Worm (Caenorhabditis elegans) whole organism, L1 larva: ENCODE measurements around the gene ckb-1.

Experiments
- C04F5.9 ChIP-seq: sonication (generic microtip); optimal IDR thresholded peaks from 2 replicates; lab custom pipeline; 2016; ENCODE audit warnings: missing genetic modification characterization, missing compliant biosample characterization
- C16A3.4 ChIP-seq: fragments of 150-350 bp; optimal IDR thresholded peaks from 2 replicates; lab custom pipeline; 2014; ENCODE audit warnings: missing biosample characterization, missing genetic modification characterization
- F16B12.6 ChIP-seq: fragments of 150-350 bp; optimal IDR thresholded peaks from 2 replicates; lab custom pipeline; 2014; ENCODE audit warnings: missing biosample characterization, missing genetic modification characterization
- Y116A8C.19 ChIP-seq: sonication (generic microtip); optimal IDR thresholded peaks from 2 replicates; lab custom pipeline; 2016; ENCODE audit warnings: missing compliant biosample characterization, missing genetic modification characterization, borderline replicate concordance
- ceh-88 ChIP-seq: fragments of 200-800 bp; sonication (Bioruptor generic); IDR thresholded peaks from 2 replicates; pipeline ENCODE4 v1.3.6; 2022; ENCODE audit warnings: missing genetic modification characterization, missing compliant biosample characterization
- ceh-90 ChIP-seq: sonication (generic microtip); optimal IDR thresholded peaks from 2 replicates; lab custom pipeline; 2016; ENCODE audit warnings: missing genetic modification characterization, missing compliant biosample characterization
- ces-1 ChIP-seq: fragments of 150-350 bp; optimal IDR thresholded peaks from 2 replicates; lab custom pipeline; 2014; ENCODE audit warnings: missing biosample characterization, missing genetic modification reagents, missing genetic modification characterization
- dpl-1 ChIP-seq, 3 experiments: fragments of 150-350 bp in 2 of 3; sonication (generic microtip) in 1 of 3; optimal IDR thresholded peaks; 2 replicates each; lab custom pipeline; 2014 to 2017; ENCODE audit warnings: missing biosample characterization in 3 of 3, missing genetic modification characterization in 3 of 3, missing genetic modification reagents in 3 of 3
- dsc-1 ChIP-seq: sonication (generic microtip); optimal IDR thresholded peaks from 2 replicates; lab custom pipeline; 2016; ENCODE audit warnings: mild to moderate bottlenecking, missing genetic modification characterization, missing compliant biosample characterization
- efl-1 ChIP-seq, 4 experiments: fragments of 150-350 bp; optimal IDR thresholded peaks in 3 of 4; peaks in 1 of 4; 1 replicate in 1 of 4; 2 replicates in 3 of 4; lab custom pipeline; 2014; ENCODE audit warnings: missing biosample characterization in 2 of 4, missing genetic modification characterization in 2 of 4, missing genetic modification reagents in 2 of 4
- elt-3 ChIP-seq, 6 experiments: fragments of 150-350 bp in 1 of 6; sonication (generic microtip); optimal IDR thresholded peaks; 2 replicates each; lab custom pipeline; 2017 to 2018; ENCODE audit warnings: missing biosample characterization in 6 of 6, missing genetic modification characterization in 6 of 6, inconsistent platforms in 1 of 6
- hpl-2 ChIP-seq: fragments of 150-350 bp; optimal IDR thresholded peaks from 2 replicates; lab custom pipeline; 2014; ENCODE audit warnings: missing biosample characterization, missing genetic modification reagents, missing genetic modification characterization
- irx-1 ChIP-seq: sonication (generic microtip); optimal IDR thresholded peaks from 2 replicates; lab custom pipeline; 2016; ENCODE audit warnings: missing genetic modification characterization, missing compliant biosample characterization
- jun-1 ChIP-seq: fragments of 150-350 bp; optimal IDR thresholded peaks from 2 replicates; lab custom pipeline; 2014; ENCODE audit warnings: missing biosample characterization, missing genetic modification reagents, missing genetic modification characterization
- lin-13 ChIP-seq: fragments of 150-350 bp; optimal IDR thresholded peaks from 2 replicates; lab custom pipeline; 2014; ENCODE audit warnings: missing biosample characterization, missing genetic modification reagents, missing genetic modification characterization
- lin-15B ChIP-seq: fragments of 150-350 bp; sonication (generic microtip); optimal IDR thresholded peaks from 3 replicates; lab custom pipeline; 2014; ENCODE audit warnings: missing biosample characterization, missing genetic modification characterization
- lsy-2 ChIP-seq, 2 experiments: fragments of 150-350 bp; optimal IDR thresholded peaks; 2 replicates each; lab custom pipeline; 2014; ENCODE audit warnings: missing biosample characterization in 2 of 2, missing genetic modification characterization in 2 of 2
- mab-9 ChIP-seq: fragments of 200-800 bp; sonication (Bioruptor generic); IDR thresholded peaks from 2 replicates; pipeline ENCODE4 v1.3.6; 2022; ENCODE audit warnings: missing genetic modification reagents, missing genetic modification characterization, missing compliant biosample characterization
- nhr-19 ChIP-seq: fragments of 200-800 bp; sonication (Bioruptor generic); conservative IDR thresholded peaks from 2 replicates; pipeline ENCODE4 v1.3.6; 2022; ENCODE audit warnings: missing genetic modification characterization, missing compliant biosample characterization
- nhr-20 ChIP-seq: sonication (generic microtip); optimal IDR thresholded peaks from 2 replicates; lab custom pipeline; 2016; ENCODE audit warnings: mild to moderate bottlenecking, missing genetic modification characterization, missing compliant biosample characterization
- nhr-47 ChIP-seq: sonication (generic microtip); optimal IDR thresholded peaks from 2 replicates; lab custom pipeline; 2016; ENCODE audit warnings: mild to moderate bottlenecking, missing genetic modification characterization, moderate library complexity, missing compliant biosample characterization
- nhr-77 ChIP-seq: fragments of 150-350 bp; optimal IDR thresholded peaks from 2 replicates; lab custom pipeline; 2014; ENCODE audit warnings: missing biosample characterization, missing genetic modification characterization
- nhr-90 ChIP-seq: sonication (generic microtip); optimal IDR thresholded peaks from 2 replicates; lab custom pipeline; 2016; ENCODE audit warnings: mild to moderate bottlenecking, missing genetic modification characterization, missing compliant biosample characterization; ENCODE audit not compliant: poor library complexity
- pag-3 ChIP-seq: sonication (generic microtip); optimal IDR thresholded peaks from 2 replicates; lab custom pipeline; 2017; ENCODE audit warnings: missing genetic modification characterization, mild to moderate bottlenecking, missing compliant biosample characterization, antibody characterized with exemption, borderline replicate concordance; ENCODE audit not compliant: insufficient read depth
- skn-1 ChIP-seq: fragments of 150-350 bp; optimal IDR thresholded peaks from 2 replicates; lab custom pipeline; 2014; ENCODE audit warnings: missing biosample characterization, missing genetic modification characterization
- snu-23 ChIP-seq: sonication (generic microtip); optimal IDR thresholded peaks from 2 replicates; lab custom pipeline; 2016; ENCODE audit warnings: missing genetic modification characterization, missing compliant biosample characterization
- sox-4 ChIP-seq: sonication (generic microtip); optimal IDR thresholded peaks from 2 replicates; lab custom pipeline; 2016; ENCODE audit warnings: missing genetic modification characterization, missing compliant biosample characterization
- swsn-7 ChIP-seq: sonication (generic microtip); optimal IDR thresholded peaks from 2 replicates; lab custom pipeline; 2016; ENCODE audit warnings: missing genetic modification characterization, missing compliant biosample characterization
- tbx-2 ChIP-seq: sonication (generic microtip); optimal IDR thresholded peaks from 2 replicates; lab custom pipeline; 2016; ENCODE audit warnings: missing genetic modification characterization, missing compliant biosample characterization
- unc-86 ChIP-seq: sonication (generic microtip); optimal IDR thresholded peaks from 2 replicates; lab custom pipeline; 2016; ENCODE audit warnings: missing genetic modification characterization, missing compliant biosample characterization
- xbp-1 ChIP-seq: sonication (generic microtip); optimal IDR thresholded peaks from 2 replicates; lab custom pipeline; 2016; ENCODE audit warnings: missing genetic modification characterization, missing compliant biosample characterization
- zip-4 ChIP-seq: fragments of 200-800 bp; sonication (Bioruptor generic); optimal IDR thresholded peaks from 2 replicates; lab custom pipeline; 2018; ENCODE audit warnings: mild to moderate bottlenecking, missing genetic modification characterization, moderate library complexity, missing compliant biosample characterization
- ztf-4 ChIP-seq: fragments of 150-350 bp; optimal IDR thresholded peaks from 2 replicates; lab custom pipeline; 2014; ENCODE audit warnings: missing biosample characterization, missing genetic modification characterization

The ckb-1 gene

DNA sequence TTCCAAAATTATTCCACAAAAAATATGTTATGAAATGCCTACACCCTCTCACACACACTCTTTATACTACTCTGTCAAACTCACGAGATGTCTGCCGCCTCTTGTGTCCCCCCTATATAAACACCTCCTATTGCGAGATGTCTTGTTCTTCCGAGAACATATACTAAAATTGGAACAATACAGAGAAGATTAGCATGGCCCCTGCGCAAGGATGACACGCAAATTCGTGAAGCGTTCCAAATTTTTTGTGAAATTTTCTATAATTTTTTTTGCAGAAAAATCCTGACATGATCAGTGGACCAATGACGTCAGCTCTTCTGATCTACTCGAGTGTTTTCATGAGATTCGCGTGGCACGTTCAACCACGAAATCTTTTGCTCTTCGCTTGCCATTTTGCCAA lies 49.0 kb downstream of the ckb-1 start (continued):
- TF ChIP-seq dsc-1 (peak; percentile 65), nhr-20 (peak; percentile 52), nhr-47 (peak; percentile 82), irx-1 (tag; lab: Kevin White, UChicago) (peak; percentile 33), unc-86 (tag; lab: Kevin White, UChicago) (peak; percentile 16), xbp-1 (tag; lab: Kevin White, UChicago) (peak; percentile 51), tbx-2 (tag; lab: Kevin White, UChicago) (peak; percentile 33), ztf-4 (tag; lab: Kevin White, UChicago) (peak; percentile 34), nhr-19 (GFP tag; lab: Robert Waterston, UW) (peak; percentile 86), lsy-2 (tag; optimal IDR thresholded peaks at IDR 0.05; lab: Kevin White, UChicago) (peak; percentile 40 to 51), skn-1 (tag; lab: Kevin White, UChicago) (peak; percentile 33), C16A3.4 (tag; lab: Kevin White, UChicago) (peak; percentile 47), ceh-90 (tag; lab: Kevin White, UChicago) (peak; percentile 4), sox-4 (tag; lab: Kevin White, UChicago) (peak; percentile 13), efl-1 (optimal IDR thresholded peaks at IDR 0.05; lab: Kevin White, UChicago) (peak; percentile 37 to 54), efl-1 (GFP tag; optimal IDR thresholded peaks at IDR 0.05 in 1 of 2; lab: Kevin White, UChicago) (peak; percentile 37 to 91), ceh-88 (GFP tag; lab: Robert Waterston, UW) (0 out of 2 replicates have a peak, but pooled peaks have one; percentile 37)
- TF ChIP-seq, all 84 proteins: peak for 38; not testable (repeated sequence) for 46

DNA sequence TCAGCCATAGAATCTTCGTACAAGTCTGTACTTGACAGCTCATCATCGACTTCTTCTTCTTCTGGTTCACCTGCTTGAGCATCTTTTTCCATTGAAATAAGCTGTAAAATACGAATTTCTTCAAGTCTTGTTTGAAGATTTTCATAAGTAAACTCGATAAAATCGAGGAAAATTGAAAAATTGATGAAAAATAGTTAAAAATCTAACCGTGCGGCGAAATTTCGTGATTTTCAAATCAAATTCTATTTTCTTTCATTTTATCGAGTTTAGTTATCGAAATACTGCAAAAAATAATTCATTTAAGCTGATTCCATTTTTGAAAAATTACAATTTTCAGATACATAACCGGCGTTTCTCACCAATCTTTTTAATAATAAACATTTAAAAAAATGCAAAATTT lies 50.1 kb downstream of the ckb-1 start, which contains the start of gene R07E5.11:
R07E5.11 (minus strand) TSS at position 101 of the 400 bp plus-strand sequence.
- TF ChIP-seq hpl-2 = no peak
- TF ChIP-seq elt-3 (tag; optimal IDR thresholded peaks at IDR 0.05; lab: Kevin White, UChicago) = no peak
- no peak for TF ChIP-seq F16B12.6 (tag; lab: Kevin White, UChicago)
- TF ChIP-seq zip-4 (GFP tag; lab: Kevin White, UChicago) = no peak
- TF ChIP-seq C04F5.9 = no peak
- no peak for TF ChIP-seq lin-15B (tag; lab: Kevin White, UChicago)
- TF ChIP-seq nhr-77 (tag; lab: Kevin White, UChicago) = no peak
- no peak for TF ChIP-seq efl-1 (optimal IDR thresholded peaks at IDR 0.05; lab: Kevin White, UChicago)
- no peak for TF ChIP-seq efl-1 (GFP tag; optimal IDR thresholded peaks at IDR 0.05 in 1 of 2; lab: Kevin White, UChicago)
- TF ChIP-seq nhr-90 (tag; lab: Kevin White, UChicago) = no peak
- no peak for TF ChIP-seq lin-13 (GFP tag; lab: Kevin White, UChicago)
- TF ChIP-seq pag-3 = no peak
- no peak for TF ChIP-seq dpl-1 (GFP tag; optimal IDR thresholded peaks at IDR 0.05; lab: Kevin White, UChicago)
- no peak for TF ChIP-seq ceh-90 (tag; lab: Kevin White, UChicago)
- no peak for TF ChIP-seq snu-23 (GFP tag; lab: Kevin White, UChicago)
- no peak for TF ChIP-seq swsn-7
- TF ChIP-seq ces-1 (GFP tag; lab: Kevin White, UChicago) = no peak
- TF ChIP-seq mab-9 (GFP tag; lab: Robert Waterston, UW) = no peak
- TF ChIP-seq jun-1 = no peak
- no peak for TF ChIP-seq sox-4 (tag; lab: Kevin White, UChicago)
- no peak for TF ChIP-seq Y116A8C.19 (tag; lab: Kevin White, UChicago)
